Worm (Caenorhabditis elegans) whole organism, L2 larva: ENCODE measurements around the gene txdc-17.

Experiments used
- ZK546.5 ChIP-seq: sonication (generic microtip); optimal IDR thresholded peaks from 2 replicates; lab custom pipeline; 2017; ENCODE audit warnings: missing biosample characterization, missing genetic modification characterization
- elt-3 ChIP-seq: sonication (generic microtip); optimal IDR thresholded peaks from 2 replicates; lab custom pipeline; 2017; ENCODE audit warnings: missing biosample characterization, missing genetic modification characterization
- lin-39 ChIP-seq: fragments of 150-350 bp; optimal IDR thresholded peaks from 2 replicates; lab custom pipeline; 2014; ENCODE audit warnings: missing biosample characterization, missing genetic modification reagents, missing genetic modification characterization
- lsy-2 ChIP-seq, 2 experiments: fragments of 150-350 bp in 1 of 2; sonication (generic microtip) in 1 of 2; optimal IDR thresholded peaks; 2 replicates each; lab custom pipeline; 2014 to 2017; ENCODE audit warnings: missing biosample characterization in 2 of 2, missing genetic modification characterization in 2 of 2
- nhr-11 ChIP-seq: fragments of 150-350 bp; optimal IDR thresholded peaks from 2 replicates; lab custom pipeline; 2014; ENCODE audit warnings: missing biosample characterization, missing genetic modification characterization
- nhr-237 ChIP-seq: fragments of 150-350 bp; optimal IDR thresholded peaks from 2 replicates; lab custom pipeline; 2014; ENCODE audit warnings: missing biosample characterization, missing genetic modification characterization
- unc-55 ChIP-seq: fragments of 150-350 bp; sonication (generic microtip); optimal IDR thresholded peaks from 3 replicates; lab custom pipeline; 2014; ENCODE audit warnings: missing biosample characterization, missing genetic modification reagents, missing genetic modification characterization
- ztf-11 ChIP-seq: sonication (generic microtip); optimal IDR thresholded peaks from 2 replicates; lab custom pipeline; 2017; ENCODE audit warnings: missing biosample characterization, missing genetic modification characterization

DNA sequence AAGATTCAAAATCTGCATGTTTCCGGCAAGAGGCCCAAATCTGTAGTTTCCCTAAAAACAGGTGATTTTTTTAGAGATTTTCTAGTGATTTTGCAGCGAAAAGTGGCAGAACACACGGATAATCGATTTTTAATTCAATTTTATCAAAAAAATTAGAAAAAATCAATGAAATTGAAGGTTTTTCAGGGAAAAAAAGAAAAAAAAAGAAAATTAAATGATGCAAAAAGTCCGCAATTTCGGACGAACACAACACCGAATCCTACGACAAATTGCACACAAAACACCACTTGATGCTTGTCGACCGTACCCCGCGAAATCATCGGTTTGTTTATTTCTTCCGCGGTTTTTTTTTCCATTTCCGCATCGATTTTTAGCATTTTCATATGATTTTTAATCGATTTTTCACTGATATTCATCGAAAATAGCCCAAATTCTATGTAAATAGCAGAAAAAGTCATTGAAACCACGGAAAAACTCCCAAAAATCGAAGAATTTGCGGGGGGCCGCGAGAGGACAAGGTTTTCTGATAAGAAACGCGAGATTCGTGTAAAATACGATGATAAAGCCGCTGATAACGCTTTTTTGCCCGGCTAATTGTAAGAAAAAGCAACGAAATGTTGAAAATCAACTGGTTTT lies 19.4 kb upstream of the txdc-17 start, which contains the start of gene tufm-1:
- no peak for TF ChIP-seq ZK546.5
- TF ChIP-seq unc-55 (GFP tag; lab: Kevin White, UChicago) = peak; percentile 80
- TF ChIP-seq elt-3 = no peak
- no peak for TF ChIP-seq ztf-11 (tag; lab: Kevin White, UChicago)
- TF ChIP-seq lsy-2 (tag; optimal IDR thresholded peaks at IDR 0.05; lab: Kevin White, UChicago) = peak; percentile 85 to 97
- TF ChIP-seq nhr-237 (tag; lab: Kevin White, UChicago) = no peak
- TF ChIP-seq nhr-11 = no peak
- no peak for TF ChIP-seq lin-39 (tag; lab: Kevin White, UChicago)
